Fruit fly (Drosophila melanogaster) whole organism, embryonic: ENCODE data around the gene Sc2.

Experiments
- Atf3 ChIP-seq: fragments of 200-800 bp; sonication (Bioruptor generic); optimal IDR thresholded peaks from 3 replicates; lab custom pipeline; 2016; ENCODE audit warnings: missing biosample characterization, missing genetic modification characterization
- C15 ChIP-seq: fragments of 200-800 bp; sonication (Bioruptor generic); IDR thresholded peaks from 3 replicates; pipeline ENCODE4 v1.3.6; 2022; ENCODE audit warnings: missing biosample characterization, missing genetic modification characterization
- CG10267 ChIP-seq: fragments of 200-800 bp; sonication (Bioruptor generic); optimal IDR thresholded peaks from 2 replicates; lab custom pipeline; 2018; ENCODE audit warnings: missing biosample characterization, mild to moderate bottlenecking, missing genetic modification characterization, moderate library complexity
- CG10321 ChIP-seq: fragments of 200-800 bp; sonication (Bioruptor generic); IDR thresholded peaks from 2 replicates; pipeline ENCODE4 v1.3.6; 2022; ENCODE audit warnings: missing biosample characterization, missing genetic modification characterization
- CG10462 ChIP-seq: fragments of 200-800 bp; sonication (Bioruptor generic); optimal IDR thresholded peaks from 2 replicates; lab custom pipeline; 2016; ENCODE audit warnings: missing biosample characterization, missing genetic modification characterization
- CG10565 ChIP-seq: fragments of 200-800 bp; sonication (Bioruptor generic); optimal IDR thresholded peaks from 3 replicates; lab custom pipeline; 2016; ENCODE audit warnings: missing biosample characterization, mild to moderate bottlenecking, missing genetic modification characterization
- CG11456 ChIP-seq: fragments of 200-800 bp; sonication (Bioruptor generic); IDR thresholded peaks from 3 replicates; pipeline ENCODE4 v1.3.6; 2022; ENCODE audit warnings: missing biosample characterization, missing genetic modification characterization
- CG12236 ChIP-seq: fragments of 200-800 bp; sonication (Bioruptor generic); optimal IDR thresholded peaks from 2 replicates; lab custom pipeline; 2016; ENCODE audit warnings: missing biosample characterization, missing genetic modification characterization
- CG12299 ChIP-seq: fragments of 200-800 bp; sonication (Bioruptor generic); optimal IDR thresholded peaks from 2 replicates; lab custom pipeline; 2018; ENCODE audit warnings: missing biosample characterization, mild to moderate bottlenecking, missing genetic modification characterization
- CG14710 ChIP-seq: fragments of 200-800 bp; sonication (Bioruptor generic); optimal IDR thresholded peaks from 3 replicates; lab custom pipeline; 2019; ENCODE audit warnings: missing biosample characterization, mild to moderate bottlenecking, missing genetic modification characterization, moderate library complexity
- CG14965 ChIP-seq: fragments of 200-800 bp; sonication (Bioruptor generic); optimal IDR thresholded peaks from 2 replicates; lab custom pipeline; 2016; ENCODE audit warnings: missing biosample characterization, missing genetic modification characterization, borderline replicate concordance
- CG15073 ChIP-seq: fragments of 200-800 bp; sonication (Bioruptor generic); optimal IDR thresholded peaks from 2 replicates; lab custom pipeline; 2016; ENCODE audit warnings: missing biosample characterization, missing genetic modification characterization
- CG16863 ChIP-seq: fragments of 200-800 bp; sonication (Bioruptor generic); optimal IDR thresholded peaks from 3 replicates; lab custom pipeline; 2016; ENCODE audit warnings: missing biosample characterization, missing genetic modification characterization
- CG18476 ChIP-seq: fragments of 200-800 bp; sonication (Bioruptor generic); optimal IDR thresholded peaks from 2 replicates; lab custom pipeline; 2016; ENCODE audit warnings: missing biosample characterization, mild to moderate bottlenecking, missing genetic modification characterization
- CG2129 ChIP-seq: fragments of 200-800 bp; sonication (Bioruptor generic); IDR thresholded peaks from 2 replicates; pipeline ENCODE4 v1.3.6; 2022; ENCODE audit warnings: missing biosample characterization, missing genetic modification characterization; ENCODE audit not compliant: partially characterized antibody
- CG30403 ChIP-seq: fragments of 200-800 bp; sonication (Bioruptor generic); optimal IDR thresholded peaks from 3 replicates; lab custom pipeline; 2016; ENCODE audit warnings: missing biosample characterization, missing genetic modification characterization
- CG3726 ChIP-seq: fragments of 200-800 bp; sonication (Bioruptor generic); IDR thresholded peaks from 3 replicates; pipeline ENCODE4, ENCODE4 v1.3.6; 2022; ENCODE audit warnings: missing biosample characterization, missing genetic modification characterization
- CG5180 ChIP-seq: fragments of 200-800 bp; sonication (Bioruptor generic); optimal IDR thresholded peaks from 3 replicates; lab custom pipeline; 2017; ENCODE audit warnings: missing biosample characterization, missing genetic modification characterization, mild to moderate bottlenecking, moderate library complexity, missing genetic modification reagents
- CG5245 ChIP-seq: fragments of 200-800 bp; sonication (Bioruptor generic); optimal IDR thresholded peaks from 3 replicates; lab custom pipeline; 2016; ENCODE audit warnings: missing biosample characterization, missing genetic modification characterization
- CG7357 ChIP-seq: fragments of 200-800 bp; sonication (Bioruptor generic); IDR thresholded peaks from 3 replicates; pipeline ENCODE4 v1.3.6; 2022; ENCODE audit warnings: missing biosample characterization, missing genetic modification characterization
- CG7786 ChIP-seq: fragments of 200-800 bp; sonication (Bioruptor generic); optimal IDR thresholded peaks from 2 replicates; lab custom pipeline; 2016; ENCODE audit warnings: missing biosample characterization, missing genetic modification characterization
- CG7928 ChIP-seq: fragments of 200-800 bp; sonication (Bioruptor generic); optimal IDR thresholded peaks from 2 replicates; lab custom pipeline; 2017; ENCODE audit warnings: missing biosample characterization, mild to moderate bottlenecking, missing genetic modification characterization
- CG8944 ChIP-seq: fragments of 200-800 bp; sonication (Bioruptor generic); optimal IDR thresholded peaks from 3 replicates; lab custom pipeline; 2016; ENCODE audit warnings: missing biosample characterization, missing genetic modification characterization
- CG9727 ChIP-seq: fragments of 200-800 bp; sonication (Bioruptor generic); optimal IDR thresholded peaks from 3 replicates; lab custom pipeline; 2017; ENCODE audit warnings: missing biosample characterization, mild to moderate bottlenecking, missing genetic modification characterization
- CG9932 ChIP-seq: fragments of 200-800 bp; sonication (Bioruptor generic); IDR thresholded peaks from 2 replicates; pipeline ENCODE4 v1.3.6; 2022; ENCODE audit warnings: missing biosample characterization, missing genetic modification characterization
- CTCF ChIP-seq: fragments of 200-800 bp; sonication (Bioruptor generic); optimal IDR thresholded peaks from 2 replicates; lab custom pipeline; 2017; ENCODE audit warnings: missing biosample characterization, mild to moderate bottlenecking, missing genetic modification characterization, moderate library complexity
- Fer3 ChIP-seq: fragments of 200-800 bp; sonication (Bioruptor generic); optimal IDR thresholded peaks from 2 replicates; lab custom pipeline; 2018; ENCODE audit warnings: missing biosample characterization, mild to moderate bottlenecking, missing genetic modification characterization, moderate library complexity
- GATAe ChIP-seq: fragments of 200-800 bp; sonication (Bioruptor generic); conservative IDR thresholded peaks from 2 replicates; pipeline ENCODE4 v1.3.6; 2022; ENCODE audit warnings: missing biosample characterization, missing genetic modification characterization
- Hey ChIP-seq: fragments of 200-800 bp; sonication (Bioruptor generic); optimal IDR thresholded peaks from 3 replicates; lab custom pipeline; 2018; ENCODE audit warnings: missing biosample characterization, mild to moderate bottlenecking, missing genetic modification characterization
- Jarid2 ChIP-seq: fragments of 200-800 bp; sonication (Bioruptor generic); optimal IDR thresholded peaks from 3 replicates; lab custom pipeline; 2017; ENCODE audit warnings: mild to moderate bottlenecking, missing biosample characterization, missing genetic modification reagents, missing genetic modification characterization
- NC2β ChIP-seq: fragments of 200-800 bp; sonication (Bioruptor generic); optimal IDR thresholded peaks from 2 replicates; lab custom pipeline; 2016; ENCODE audit warnings: missing biosample characterization, missing genetic modification characterization
- NK7.1 ChIP-seq: fragments of 200-800 bp; sonication (Bioruptor generic); optimal IDR thresholded peaks from 3 replicates; lab custom pipeline; 2016; ENCODE audit warnings: missing biosample characterization, missing genetic modification characterization
- cato ChIP-seq: fragments of 200-800 bp; sonication (Bioruptor generic); optimal IDR thresholded peaks from 2 replicates; lab custom pipeline; 2016; ENCODE audit warnings: missing biosample characterization, missing genetic modification characterization, borderline replicate concordance
- crp ChIP-seq, 2 experiments: fragments of 200-800 bp; sonication (Bioruptor generic); optimal IDR thresholded peaks; 2 replicates in 1 of 2; 3 replicates in 1 of 2; lab custom pipeline; 2017; ENCODE audit warnings: missing biosample characterization in 2 of 2, missing genetic modification characterization in 2 of 2, mild to moderate bottlenecking in 1 of 2, moderate library complexity in 1 of 2
- cwo ChIP-seq: fragments of 200-800 bp; sonication (Bioruptor generic); optimal IDR thresholded peaks from 3 replicates; lab custom pipeline; 2017; ENCODE audit warnings: missing biosample characterization, missing genetic modification characterization, mild to moderate bottlenecking, moderate library complexity, missing genetic modification reagents
- gcm ChIP-seq: fragments of 200-800 bp; sonication (Bioruptor generic); optimal IDR thresholded peaks from 2 replicates; lab custom pipeline; 2019; ENCODE audit warnings: missing biosample characterization, mild to moderate bottlenecking, missing genetic modification characterization, moderate library complexity
- grau ChIP-seq: fragments of 200-800 bp; optimal IDR thresholded peaks from 3 replicates; lab custom pipeline; 2019; ENCODE audit warnings: missing biosample characterization, mild to moderate bottlenecking, missing genetic modification characterization, moderate library complexity
- jumu ChIP-seq: fragments of 200-800 bp; sonication (Bioruptor generic); optimal IDR thresholded peaks from 3 replicates; lab custom pipeline; 2016; ENCODE audit warnings: missing biosample characterization, missing genetic modification characterization
- kah ChIP-seq: fragments of 200-800 bp; sonication (Bioruptor generic); optimal IDR thresholded peaks from 2 replicates; lab custom pipeline; 2018; ENCODE audit warnings: missing biosample characterization, mild to moderate bottlenecking, missing genetic modification characterization
- kni ChIP-seq: fragments of 200-800 bp; sonication (Bioruptor generic); optimal IDR thresholded peaks from 3 replicates; lab custom pipeline; 2017; ENCODE audit warnings: mild to moderate bottlenecking, missing biosample characterization, missing genetic modification reagents, missing genetic modification characterization
- lbe ChIP-seq: fragments of 200-800 bp; sonication (Bioruptor generic); optimal IDR thresholded peaks from 2 replicates; lab custom pipeline; 2016; ENCODE audit warnings: missing biosample characterization, mild to moderate bottlenecking, missing genetic modification characterization
- mirr ChIP-seq: fragments of 200-800 bp; sonication (Bioruptor generic); optimal IDR thresholded peaks from 3 replicates; lab custom pipeline; 2018; ENCODE audit warnings: missing biosample characterization, mild to moderate bottlenecking, missing genetic modification characterization
- nmo ChIP-seq: fragments of 200-800 bp; sonication (Bioruptor generic); optimal IDR thresholded peaks from 2 replicates; lab custom pipeline; 2018; ENCODE audit warnings: missing biosample characterization, mild to moderate bottlenecking, missing genetic modification characterization, moderate library complexity
- pros ChIP-seq: fragments of 200-800 bp; sonication (Bioruptor generic); optimal IDR thresholded peaks from 3 replicates; lab custom pipeline; 2019; ENCODE audit warnings: missing biosample characterization, mild to moderate bottlenecking, missing genetic modification characterization, moderate library complexity
- ranshi ChIP-seq: fragments of 200-800 bp; sonication (Bioruptor generic); IDR thresholded peaks from 2 replicates; pipeline ENCODE4 v1.3.6; 2022; ENCODE audit warnings: missing biosample characterization, missing genetic modification characterization
- repo ChIP-seq: fragments of 200-800 bp; sonication (Bioruptor generic); optimal IDR thresholded peaks from 2 replicates; lab custom pipeline; 2016; ENCODE audit warnings: missing biosample characterization, missing genetic modification characterization
- row ChIP-seq: fragments of 200-800 bp; sonication (Bioruptor generic); IDR thresholded peaks from 3 replicates; pipeline ENCODE4 v1.3.6; 2022; ENCODE audit warnings: missing biosample characterization, missing genetic modification characterization
- seq ChIP-seq: fragments of 200-800 bp; sonication (Bioruptor generic); IDR thresholded peaks from 2 replicates; pipeline ENCODE4 v1.3.6; 2022; ENCODE audit warnings: missing biosample characterization, missing genetic modification characterization
- shn ChIP-seq: fragments of 200-800 bp; sonication (Bioruptor generic); optimal IDR thresholded peaks from 3 replicates; lab custom pipeline; 2016; ENCODE audit warnings: missing biosample characterization, missing genetic modification characterization
- sim ChIP-seq: fragments of 200-800 bp; sonication (Bioruptor generic); IDR thresholded peaks from 2 replicates; pipeline ENCODE4 v1.3.6; 2022; ENCODE audit warnings: missing biosample characterization, missing genetic modification characterization
- so ChIP-seq: fragments of 200-800 bp; sonication (Bioruptor generic); IDR thresholded peaks from 3 replicates; pipeline ENCODE4 v1.3.6; 2022; ENCODE audit warnings: missing biosample characterization, missing genetic modification characterization
- ttk ChIP-seq: fragments of 200-800 bp; sonication (Bioruptor generic); IDR thresholded peaks from 2 replicates; pipeline ENCODE4 v2.1.2; 2022; ENCODE audit warnings: missing biosample characterization, missing genetic modification characterization

The Sc2 gene

DNA sequence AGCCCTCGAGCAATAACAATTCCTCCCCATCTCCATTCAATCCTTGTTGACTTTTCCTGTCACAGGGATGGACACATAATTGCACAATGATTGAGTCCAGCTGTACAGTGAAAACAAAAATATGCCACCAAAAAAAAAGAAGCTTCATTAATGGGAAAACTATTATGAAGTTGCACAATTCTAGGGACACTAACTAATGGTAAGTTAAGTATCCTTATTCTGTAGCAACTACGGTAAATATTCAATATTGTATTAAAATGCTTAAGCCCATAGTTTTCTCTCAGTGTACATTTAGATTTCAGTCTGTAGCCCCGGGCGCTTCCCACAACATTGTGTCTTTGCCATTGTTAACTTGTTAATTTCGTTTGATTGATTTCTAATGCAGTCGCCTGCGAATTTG is 28.3 kb upstream of the Sc2 start (continued):
- TF ChIP-seq gcm (GFP tag; lab: Kevin White, UChicago), result peak; percentile 22
- TF ChIP-seq lbe, result no peak
- peak; percentile 43 for TF ChIP-seq CG10462
- no peak for TF ChIP-seq crp (GFP tag; optimal IDR thresholded peaks at IDR 0.05; lab: Kevin White, UChicago)
- TF ChIP-seq Atf3, result peak; percentile 6
- TF ChIP-seq Hey (tag; lab: Kevin White, UChicago), result no peak
- TF ChIP-seq CG14710 (tag; lab: Kevin White, UChicago), result peak; percentile 47
- TF ChIP-seq CG12299, result no peak
- TF ChIP-seq CG15073 (GFP tag; lab: Kevin White, UChicago), result no peak
- TF ChIP-seq CG7357 (GFP tag; lab: Robert Waterston, UW), result 0 out of 3 replicates have a peak, but pooled peaks have one; percentile 38
- TF ChIP-seq kni (GFP tag; lab: Kevin White, UChicago), result no peak
- TF ChIP-seq row (GFP tag; lab: Robert Waterston, UW), result peak; percentile 54; the same call in 2 of the 3 replicates
- no peak for TF ChIP-seq cato
- no peak for TF ChIP-seq CG10565 (GFP tag; lab: Kevin White, UChicago)
- peak; percentile 50 for TF ChIP-seq nmo (GFP tag; lab: Kevin White, UChicago)
- no peak for TF ChIP-seq CG3726
- TF ChIP-seq CG30403 (GFP tag; lab: Kevin White, UChicago), result peak; percentile 19
- no peak for TF ChIP-seq jumu (GFP tag; lab: Kevin White, UChicago)
- TF ChIP-seq sim, result no peak
- TF ChIP-seq so, result 0 out of 3 replicates have a peak, but pooled peaks have one; percentile 25
- no peak for TF ChIP-seq repo (GFP tag; lab: Kevin White, UChicago)
- TF ChIP-seq shn (GFP tag; lab: Kevin White, UChicago), result peak; percentile 5
- peak; percentile 16 for TF ChIP-seq CG12236
- peak; percentile 53 for TF ChIP-seq grau (tag; lab: Kevin White, UChicago)
- peak; percentile 65 for TF ChIP-seq CG9727
- peak; percentile 21 for TF ChIP-seq CG18476 (GFP tag; lab: Kevin White, UChicago)
- TF ChIP-seq Fer3 (tag; lab: Kevin White, UChicago), result no peak
- no peak for TF ChIP-seq ttk
- no peak for TF ChIP-seq CG5245 (GFP tag; lab: Kevin White, UChicago)
- TF ChIP-seq CG10267, result peak; percentile 39
- no peak for TF ChIP-seq CTCF (GFP tag; lab: Kevin White, UChicago)
- TF ChIP-seq NK7.1 (GFP tag; lab: Kevin White, UChicago), result no peak
- TF ChIP-seq seq (GFP tag; lab: Robert Waterston, UW), result no peak
- TF ChIP-seq mirr, result no peak
- TF ChIP-seq CG9932 (GFP tag; lab: Robert Waterston, UW), result no peak
- TF ChIP-seq C15 (GFP tag; lab: Robert Waterston, UW), result no peak
- TF ChIP-seq cwo (GFP tag; lab: Kevin White, UChicago), result no peak
- no peak for TF ChIP-seq CG8944 (GFP tag; lab: Kevin White, UChicago)
- peak; percentile 36 for TF ChIP-seq NC2β (GFP tag; lab: Kevin White, UChicago)
- TF ChIP-seq CG10321, result no peak
- peak; percentile 7 for TF ChIP-seq CG14965 (GFP tag; lab: Kevin White, UChicago)
- TF ChIP-seq pros, result no peak
- TF ChIP-seq kah (GFP tag; lab: Kevin White, UChicago), result no peak
- TF ChIP-seq CG5180, result no peak
- no peak for TF ChIP-seq Jarid2 (GFP tag; lab: Kevin White, UChicago)
- peak; percentile 11 for TF ChIP-seq CG7928 (GFP tag; lab: Kevin White, UChicago)
- no peak for TF ChIP-seq ranshi
- TF ChIP-seq GATAe (GFP tag; lab: Robert Waterston, UW), result no peak
- no peak for TF ChIP-seq CG2129 (GFP tag; lab: Robert Waterston, UW)
- peak; percentile 17 for TF ChIP-seq CG7786 (GFP tag; lab: Kevin White, UChicago)
- peak; percentile 38 for TF ChIP-seq CG16863
- TF ChIP-seq CG11456 (GFP tag; lab: Robert Waterston, UW), result no peak
